Worm (Caenorhabditis elegans): ENCODE data around the gene mep-1.

The mep-1 gene

DNA sequence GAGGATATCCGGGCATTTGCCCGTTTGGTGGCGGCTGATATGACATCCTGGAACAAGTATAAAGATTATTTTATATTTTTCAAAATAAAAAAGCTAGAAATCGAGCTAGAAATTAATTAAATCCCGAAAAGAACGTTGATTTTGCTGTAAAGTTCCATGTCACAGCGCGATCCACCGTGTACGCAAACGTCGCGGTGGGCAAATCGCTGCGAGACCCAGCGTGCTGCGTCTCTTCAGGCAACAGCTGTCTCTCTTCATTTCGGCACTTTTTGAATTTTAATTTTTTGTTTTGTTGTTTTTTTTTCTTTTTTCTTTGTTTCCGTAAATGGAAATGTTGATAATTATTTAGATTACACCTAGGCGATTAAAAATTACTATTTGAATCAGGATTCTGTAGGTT lies 41.7 kb downstream of the mep-1 start, which contains the start of gene sec-24.1:
Gene sec-24.1 (minus strand): TSS at position 49 of the 400 bp plus-strand sequence.
- TF ChIP-seq pes-1 (GFP tag; IDR thresholded peaks at IDR 0.05) (0 out of 2 replicates have a peak, but pooled peaks have one; percentile 44), hnd-1 (tag; optimal IDR thresholded peaks at IDR 0.05) (no peak), F13C5.2 (tag; optimal IDR thresholded peaks at IDR 0.05) (peak; percentile 47)

DNA sequence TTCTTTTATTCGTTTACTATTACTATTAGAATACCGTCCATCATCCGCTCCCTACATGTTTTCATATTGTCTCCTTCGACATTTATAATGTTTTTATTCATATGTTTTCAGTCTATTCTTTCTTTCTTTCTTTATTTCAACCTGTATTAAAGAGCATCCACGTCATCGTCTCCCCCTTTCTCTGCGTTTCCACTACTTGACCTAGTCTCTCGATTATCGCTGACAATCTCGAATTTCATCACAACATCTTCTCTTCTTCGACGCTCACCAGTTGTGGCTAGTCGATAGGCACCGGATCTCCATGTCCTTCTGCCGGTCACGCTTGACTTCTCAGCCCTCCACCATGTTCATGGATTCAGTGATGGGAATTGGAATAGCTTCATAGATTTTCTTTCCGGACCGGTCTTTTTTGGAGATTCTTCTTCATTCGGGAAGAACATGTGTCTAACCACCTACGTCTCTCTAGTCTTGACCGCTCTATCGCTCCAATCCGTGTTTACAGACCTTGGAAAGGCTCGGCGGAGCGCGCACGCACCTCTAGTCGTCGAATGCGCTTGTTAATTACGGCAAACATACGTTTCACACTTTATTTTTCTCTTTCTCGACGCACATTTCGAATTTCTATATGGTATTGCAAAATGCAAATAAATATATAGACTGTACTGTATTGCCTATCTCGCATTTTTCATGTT lies 44.0 kb downstream of the mep-1 start:
- no peak for TF ChIP-seq aly-1 (tag; optimal IDR thresholded peaks at IDR 0.05)
- TF ChIP-seq ama-1 (optimal IDR thresholded peaks at IDR 0.05): no peak
- TF ChIP-seq tra-4 (tag; optimal IDR thresholded peaks at IDR 0.05): no peak
- TF ChIP-seq tbx-37 (GFP tag; conservative IDR thresholded peaks at IDR 0.05): no peak
- no peak for TF ChIP-seq hmg-4 (GFP tag; optimal IDR thresholded peaks at IDR 0.05)
- TF ChIP-seq flt-1 (GFP tag; IDR thresholded peaks at IDR 0.05): no peak
- TF ChIP-seq ceh-36 (tag; optimal IDR thresholded peaks at IDR 0.05): no peak
- TF ChIP-seq ets-7 (tag; optimal IDR thresholded peaks at IDR 0.05): no peak
- TF ChIP-seq hnd-1 (tag; optimal IDR thresholded peaks at IDR 0.05): no peak
- TF ChIP-seq ceh-13 (GFP tag; optimal IDR thresholded peaks at IDR 0.05): no peak
- TF ChIP-seq scrt-1 (GFP tag; IDR thresholded peaks at IDR 0.05): no peak
- no peak for TF ChIP-seq pes-1 (GFP tag; IDR thresholded peaks at IDR 0.05)
- no peak for TF ChIP-seq sea-1 (GFP tag; conservative IDR thresholded peaks at IDR 0.05)
- TF ChIP-seq B0310.2 (tag; optimal IDR thresholded peaks at IDR 0.05): no peak
- no peak for TF ChIP-seq tbx-11 (GFP tag; IDR thresholded peaks at IDR 0.05)
- TF ChIP-seq F13C5.2 (tag; optimal IDR thresholded peaks at IDR 0.05): no peak

DNA sequence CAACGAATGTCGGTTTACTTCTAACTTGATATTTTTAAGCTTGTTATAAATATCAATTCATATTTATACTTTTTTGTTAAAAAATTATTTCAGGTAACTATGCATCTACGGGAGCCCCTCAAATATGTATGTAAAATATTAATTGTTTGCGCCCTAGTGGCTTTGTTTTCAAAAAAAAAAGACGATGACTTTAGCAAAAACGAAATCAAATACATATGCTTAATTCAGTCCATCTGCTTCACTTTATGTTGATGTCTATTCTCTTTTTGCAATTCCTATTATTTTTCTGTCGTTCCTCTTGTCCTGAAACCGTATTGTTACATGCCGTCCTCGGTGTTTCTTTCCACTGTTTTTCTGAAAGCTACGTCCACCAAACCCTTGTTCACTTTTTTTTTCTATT lies 45.4 kb downstream of the mep-1 start:
- TF ChIP-seq sea-1 (GFP tag; conservative IDR thresholded peaks at IDR 0.05) (no peak), scrt-1 (GFP tag; IDR thresholded peaks at IDR 0.05) (no peak), ets-7 (tag; optimal IDR thresholded peaks at IDR 0.05) (no peak), tbx-37 (GFP tag; conservative IDR thresholded peaks at IDR 0.05) (no peak), ceh-13 (GFP tag; optimal IDR thresholded peaks at IDR 0.05) (no peak), ama-1 (optimal IDR thresholded peaks at IDR 0.05) (no peak), aly-1 (tag; optimal IDR thresholded peaks at IDR 0.05) (no peak), hnd-1 (tag; optimal IDR thresholded peaks at IDR 0.05) (no peak), flt-1 (GFP tag; IDR thresholded peaks at IDR 0.05) (no peak)

DNA sequence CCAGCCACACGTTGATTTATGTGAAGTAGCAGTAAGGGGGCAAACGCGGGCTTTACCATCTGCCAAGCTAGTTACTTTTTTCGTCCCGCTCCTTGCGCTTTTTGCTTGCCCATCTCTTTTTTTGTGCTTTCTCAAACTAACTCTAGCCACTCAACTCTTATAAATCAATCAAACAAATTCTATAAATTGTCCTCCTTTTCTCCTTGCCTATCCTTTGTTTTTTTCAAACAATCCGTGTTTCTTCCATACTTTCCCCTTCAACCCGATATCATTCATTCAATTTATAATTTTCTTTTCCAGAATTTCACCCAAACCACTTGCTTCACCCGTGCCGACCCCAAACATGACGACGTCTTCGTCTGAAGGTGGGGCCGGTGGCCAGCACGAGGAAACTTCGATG lies 45.8 kb downstream of the mep-1 start, which contains the start of gene srgp-1:
Gene srgp-1 (plus strand): TSS at position 301 of the 400 bp plus-strand sequence.
- TF ChIP-seq ama-1 (optimal IDR thresholded peaks at IDR 0.05) (no peak), aly-1 (tag; optimal IDR thresholded peaks at IDR 0.05) (no peak), tbx-11 (GFP tag; IDR thresholded peaks at IDR 0.05) (no peak), ceh-13 (GFP tag; optimal IDR thresholded peaks at IDR 0.05) (no peak), hmbx-1 (tag; optimal IDR thresholded peaks at IDR 0.05) (no peak), hnd-1 (tag; optimal IDR thresholded peaks at IDR 0.05) (no peak), tra-4 (tag; optimal IDR thresholded peaks at IDR 0.05) (no peak), flt-1 (GFP tag; IDR thresholded peaks at IDR 0.05) (no peak), scrt-1 (GFP tag; IDR thresholded peaks at IDR 0.05) (no peak), ets-7 (tag; optimal IDR thresholded peaks at IDR 0.05) (no peak), pes-1 (GFP tag; IDR thresholded peaks at IDR 0.05) (no peak), ceh-36 (tag; optimal IDR thresholded peaks at IDR 0.05) (no peak), hmg-4 (GFP tag; optimal IDR thresholded peaks at IDR 0.05) (no peak), F13C5.2 (tag; optimal IDR thresholded peaks at IDR 0.05) (no peak), sea-1 (GFP tag; conservative IDR thresholded peaks at IDR 0.05) (no peak)

DNA sequence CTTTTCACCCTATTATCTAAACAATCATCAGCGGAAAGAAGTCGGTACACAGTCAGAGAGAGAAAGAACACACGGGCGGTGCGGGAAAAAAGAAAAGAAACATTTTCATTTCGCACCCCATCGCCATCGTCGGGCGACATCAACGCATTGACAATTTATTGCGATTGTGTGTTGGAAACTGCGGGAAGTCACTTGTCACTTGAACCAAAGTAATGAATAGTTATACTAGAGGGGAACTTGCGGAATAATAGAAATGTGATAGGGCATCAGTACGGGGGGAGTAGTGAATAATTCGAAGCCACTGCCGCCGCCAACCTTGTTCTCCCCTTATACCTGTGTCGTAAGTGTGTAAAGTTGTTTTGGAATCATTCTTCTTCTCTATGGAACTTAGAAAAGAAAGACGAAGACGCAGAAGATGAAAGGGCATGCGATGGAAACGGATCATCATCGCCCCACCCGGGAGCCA lies 47.0 kb downstream of the mep-1 start:
- TF ChIP-seq scrt-1 (GFP tag; IDR thresholded peaks at IDR 0.05) (no peak), hmbx-1 (tag; optimal IDR thresholded peaks at IDR 0.05) (no peak), B0310.2 (tag; optimal IDR thresholded peaks at IDR 0.05) (no peak), tbx-37 (GFP tag; conservative IDR thresholded peaks at IDR 0.05) (no peak), tra-4 (tag; optimal IDR thresholded peaks at IDR 0.05) (no peak), ets-7 (tag; optimal IDR thresholded peaks at IDR 0.05) (no peak), ceh-13 (GFP tag; optimal IDR thresholded peaks at IDR 0.05) (no peak), ceh-36 (tag; optimal IDR thresholded peaks at IDR 0.05) (no peak), flt-1 (GFP tag; IDR thresholded peaks at IDR 0.05) (no peak), hmg-4 (GFP tag; optimal IDR thresholded peaks at IDR 0.05) (no peak), sea-1 (GFP tag; conservative IDR thresholded peaks at IDR 0.05) (no peak), hnd-1 (tag; optimal IDR thresholded peaks at IDR 0.05) (no peak), aly-1 (tag; optimal IDR thresholded peaks at IDR 0.05) (no peak), tbx-11 (GFP tag; IDR thresholded peaks at IDR 0.05) (no peak), ama-1 (optimal IDR thresholded peaks at IDR 0.05) (no peak), F13C5.2 (tag; optimal IDR thresholded peaks at IDR 0.05) (no peak), pes-1 (GFP tag; IDR thresholded peaks at IDR 0.05) (no peak)

DNA sequence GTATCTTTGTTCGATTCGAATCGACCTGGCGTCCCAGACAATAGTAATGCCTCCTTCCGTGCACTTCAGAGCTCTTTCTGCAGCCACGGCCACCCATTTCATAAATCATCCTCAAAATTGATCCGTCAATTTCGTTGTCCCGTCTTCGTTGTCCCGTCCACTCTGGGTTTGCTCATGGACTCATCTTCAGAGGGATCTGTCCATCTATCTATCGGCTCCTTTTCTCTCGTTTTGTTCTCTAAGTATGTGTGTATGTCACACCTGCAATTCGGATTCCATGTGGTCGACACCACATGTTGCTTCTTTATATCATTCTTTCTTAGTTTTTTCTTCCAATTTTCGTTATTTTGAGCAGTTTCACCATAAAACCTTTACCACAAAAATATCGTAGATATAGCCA lies 48.1 kb downstream of the mep-1 start:
- TF ChIP-seq tbx-37 (GFP tag; conservative IDR thresholded peaks at IDR 0.05) (no peak), hnd-1 (tag; optimal IDR thresholded peaks at IDR 0.05) (no peak), tra-4 (tag; optimal IDR thresholded peaks at IDR 0.05) (no peak), hmg-4 (GFP tag; optimal IDR thresholded peaks at IDR 0.05) (no peak), pes-1 (GFP tag; IDR thresholded peaks at IDR 0.05) (no peak), scrt-1 (GFP tag; IDR thresholded peaks at IDR 0.05) (no peak), flt-1 (GFP tag; IDR thresholded peaks at IDR 0.05) (no peak), tbx-11 (GFP tag; IDR thresholded peaks at IDR 0.05) (no peak), ceh-36 (tag; optimal IDR thresholded peaks at IDR 0.05) (no peak), hmbx-1 (tag; optimal IDR thresholded peaks at IDR 0.05) (no peak), aly-1 (tag; optimal IDR thresholded peaks at IDR 0.05) (no peak), F13C5.2 (tag; optimal IDR thresholded peaks at IDR 0.05) (no peak)

DNA sequence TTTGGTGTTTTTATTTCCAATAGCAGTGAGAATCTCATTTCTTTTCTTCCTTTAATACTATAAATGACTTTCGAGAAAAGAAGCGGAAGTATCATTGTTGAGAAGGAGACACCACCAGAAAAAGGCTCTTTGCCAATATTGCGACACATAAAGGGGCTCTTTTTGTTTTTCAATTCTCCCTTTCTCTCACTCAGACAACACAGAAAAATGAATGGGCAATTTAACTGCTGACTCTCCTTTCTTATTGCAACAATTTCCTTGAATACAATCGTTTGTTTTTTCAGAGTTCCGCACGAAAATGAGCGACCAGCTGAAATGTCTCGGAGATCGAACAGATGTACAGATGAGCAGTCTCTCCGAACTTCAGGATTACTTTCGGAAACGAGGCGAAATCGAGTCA lies 49.9 kb downstream of the mep-1 start:
- TF ChIP-seq F13C5.2 (tag; optimal IDR thresholded peaks at IDR 0.05) (no peak), B0310.2 (tag; optimal IDR thresholded peaks at IDR 0.05) (no peak), tbx-11 (GFP tag; IDR thresholded peaks at IDR 0.05) (no peak), sea-1 (GFP tag; conservative IDR thresholded peaks at IDR 0.05) (no peak), pes-1 (GFP tag; IDR thresholded peaks at IDR 0.05) (no peak), tbx-37 (GFP tag; conservative IDR thresholded peaks at IDR 0.05) (no peak), scrt-1 (GFP tag; IDR thresholded peaks at IDR 0.05) (no peak), hmbx-1 (tag; optimal IDR thresholded peaks at IDR 0.05) (no peak), ama-1 (optimal IDR thresholded peaks at IDR 0.05) (no peak), ceh-13 (GFP tag; optimal IDR thresholded peaks at IDR 0.05) (no peak), hnd-1 (tag; optimal IDR thresholded peaks at IDR 0.05) (no peak)

Measured in whole organism, early embryonic.